Fruit fly (Drosophila melanogaster): ENCODE results near the gene RpS14b.

RpS14b gene

DNA sequence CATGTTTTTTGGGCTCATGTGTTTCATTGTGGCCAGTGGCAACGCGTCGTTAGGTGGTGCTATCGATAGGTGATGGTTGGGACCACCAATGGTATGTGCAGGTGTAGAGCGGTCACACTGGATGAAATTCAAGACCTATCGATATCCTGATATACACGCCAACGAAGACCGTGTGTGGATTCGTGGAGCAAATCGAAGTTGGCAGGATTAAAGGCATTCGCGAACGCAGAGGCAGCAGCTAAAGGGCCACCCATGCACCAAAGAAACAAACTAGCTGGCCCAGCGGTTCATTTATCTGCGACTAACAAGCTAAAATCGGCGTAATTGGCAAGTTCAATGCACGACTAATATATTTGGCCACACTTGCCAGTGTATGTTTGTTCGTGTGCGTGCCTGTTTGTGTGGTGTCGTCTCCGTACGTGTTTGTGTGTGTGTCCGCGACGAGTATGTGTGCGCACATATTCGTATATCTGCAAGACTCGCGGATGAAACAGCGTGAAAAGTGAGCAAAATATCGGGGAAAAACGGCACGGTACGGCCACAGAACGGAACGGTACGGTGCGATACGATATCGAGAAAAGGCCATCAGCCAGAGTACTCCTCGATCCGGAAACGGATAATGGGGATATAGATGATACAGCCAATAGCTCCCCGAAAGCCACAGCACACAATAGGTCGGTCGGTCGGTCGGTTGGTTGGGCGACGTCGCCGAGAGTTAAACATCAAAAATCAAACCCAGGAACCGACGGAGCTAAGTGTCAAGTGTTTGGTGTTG is 1.3 kb downstream of the RpS14b start, which contains the start of gene Ubr3 (continued):
- no peak for TF ChIP-seq tup (GFP tag; optimal IDR thresholded peaks at IDR 0.05)
- no peak for TF ChIP-seq jing (GFP tag; optimal IDR thresholded peaks at IDR 0.05)
- TF ChIP-seq Awh (GFP tag; IDR thresholded peaks at IDR 0.05), result no peak
- TF ChIP-seq CG16815 (GFP tag; optimal IDR thresholded peaks at IDR 0.05), result no peak
- no peak for TF ChIP-seq maf-S (GFP tag; optimal IDR thresholded peaks at IDR 0.05)
- no peak for TF ChIP-seq ci (GFP tag; IDR thresholded peaks at IDR 0.05)
- TF ChIP-seq sisA (GFP tag; IDR thresholded peaks at IDR 0.05), result no peak
- no peak for TF ChIP-seq CG12071 (GFP tag; optimal IDR thresholded peaks at IDR 0.05)
- peak; percentile 3 for TF ChIP-seq slp2 (GFP tag; optimal IDR thresholded peaks at IDR 0.05)
- TF ChIP-seq CG14014 (GFP tag; IDR thresholded peaks at IDR 0.05), result no peak
- TF ChIP-seq Fer2 (tag; optimal IDR thresholded peaks at IDR 0.05), result no peak
- no peak for TF ChIP-seq CG33557 (GFP tag; optimal IDR thresholded peaks at IDR 0.05)
- peak; percentile 22 for TF ChIP-seq zfh2 (GFP tag; optimal IDR thresholded peaks at IDR 0.05)
- no peak for TF ChIP-seq tll (GFP tag; optimal IDR thresholded peaks at IDR 0.05)
- TF ChIP-seq caup (GFP tag; optimal IDR thresholded peaks at IDR 0.05; ENCODE audit: severe bottlenecking), result no peak
- TF ChIP-seq CG9797 (GFP tag; optimal IDR thresholded peaks at IDR 0.05), result peak; percentile 82
- no peak for TF ChIP-seq wor (GFP tag; IDR thresholded peaks at IDR 0.05)

DNA sequence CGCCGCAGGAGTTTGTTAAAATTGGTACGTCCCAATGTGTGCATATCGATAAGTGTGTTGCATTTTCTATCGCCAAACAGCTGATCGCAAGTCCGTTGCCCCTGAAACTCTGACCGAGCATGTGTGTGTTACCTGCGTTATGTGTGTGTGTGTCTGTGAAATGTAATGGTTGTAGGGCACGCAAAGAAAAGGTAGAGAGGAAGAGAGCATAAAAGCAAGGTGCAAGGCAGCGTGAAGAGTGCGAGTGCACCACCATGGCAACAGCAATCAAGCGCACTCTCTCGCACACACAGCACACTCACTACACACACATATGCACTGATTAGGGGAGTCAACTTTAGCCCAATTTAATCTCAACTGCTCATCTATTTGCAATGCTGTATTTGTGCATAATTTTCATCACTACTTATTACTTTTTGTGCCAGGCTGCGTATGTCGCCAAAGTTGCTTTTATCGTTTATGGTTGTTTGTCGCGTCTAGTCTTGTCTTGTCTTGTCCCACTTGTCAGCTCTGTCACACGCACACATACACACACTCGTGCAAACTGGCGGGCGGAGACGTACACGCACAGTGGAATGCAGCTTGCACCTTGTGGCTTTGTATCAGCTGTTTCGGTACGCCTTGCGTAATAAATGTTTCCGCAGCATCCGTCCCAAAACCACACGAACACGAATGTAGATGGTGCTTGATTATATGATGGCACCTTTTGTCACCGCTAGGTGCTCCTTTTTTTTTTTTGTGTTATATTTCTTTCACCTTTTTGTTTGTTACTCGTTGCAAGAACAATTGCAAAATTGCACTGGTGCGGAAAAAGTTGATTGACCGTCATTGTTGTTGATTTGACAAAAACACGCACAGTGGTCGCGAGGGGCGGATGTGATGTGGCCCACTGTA is 3.1 kb downstream of the RpS14b start:
- TF ChIP-seq CG9215 (GFP tag; IDR thresholded peaks at IDR 0.05) (peak; percentile 36; the same call in 1 of the 2 replicates), Gsc (GFP tag; IDR thresholded peaks at IDR 0.05) (no peak; the same call in none of the 2 replicates), CG10209 (GFP tag; optimal IDR thresholded peaks at IDR 0.05) (peak; percentile 82), MESR4 (GFP tag; optimal IDR thresholded peaks at IDR 0.05) (no peak), sima (GFP tag; optimal IDR thresholded peaks at IDR 0.05) (no peak), cwo (GFP tag; optimal IDR thresholded peaks at IDR 0.05) (peak; percentile 58), CG30431 (GFP tag; optimal IDR thresholded peaks at IDR 0.05) (peak; percentile 86), ash1 (GFP tag; optimal IDR thresholded peaks at IDR 0.05) (no peak), CG18262 (tag; optimal IDR thresholded peaks at IDR 0.05) (peak; percentile 92), CG17186 (GFP tag; optimal IDR thresholded peaks at IDR 0.05) (peak; percentile 54), CG43689 (GFP tag; IDR thresholded peaks at IDR 0.05) (no peak), hkb (optimal IDR thresholded peaks at IDR 0.05) (no peak), hkb (GFP tag; IDR thresholded peaks at IDR 0.05) (peak; percentile 61; the same call in 1 of the 2 replicates), phol (tag; optimal IDR thresholded peaks at IDR 0.05) (peak; percentile 92), dmrt11E (tag; optimal IDR thresholded peaks at IDR 0.05) (peak; percentile 86), CG16813 (GFP tag; IDR thresholded peaks at IDR 0.05; ENCODE audit: partially characterized antibody) (no peak; the same call in 2 of the 3 replicates), klu (GFP tag; IDR thresholded peaks at IDR 0.05) (peak; percentile 61; the same call in 1 of the 2 replicates), Sox102F (GFP tag; optimal IDR thresholded peaks at IDR 0.05) (peak; percentile 87), Tbp (GFP tag; optimal IDR thresholded peaks at IDR 0.05) (no peak), CG8281 (tag; optimal IDR thresholded peaks at IDR 0.05) (peak; percentile 65), HmgZ (tag; optimal IDR thresholded peaks at IDR 0.05) (no peak), dan (GFP tag; IDR thresholded peaks at IDR 0.05) (peak; percentile 61), NFAT (GFP tag; IDR thresholded peaks at IDR 0.05) (0 out of 2 replicates have a peak, but pooled peaks have one; percentile 19), CG14860 (GFP tag; IDR thresholded peaks at IDR 0.05; ENCODE audit: partially characterized antibody) (no peak), Fer3 (tag; optimal IDR thresholded peaks at IDR 0.05) (peak; percentile 36), Hey (tag; optimal IDR thresholded peaks at IDR 0.05) (no peak), CG4328 (GFP tag; optimal IDR thresholded peaks at IDR 0.05) (peak; percentile 80), CG32772 (GFP tag; IDR thresholded peaks at IDR 0.05) (peak; percentile 76), Ets65A (GFP tag) (peak; percentile 98), Doc2 (GFP tag; IDR thresholded peaks at IDR 0.05) (no peak)
